Worm (Caenorhabditis elegans) whole organism, L2 larva: ENCODE data around the gene F22B8.7.

Source experiments
- F13H6.1 ChIP-seq: sonication (generic microtip); optimal IDR thresholded peaks from 2 replicates; lab custom pipeline; 2016; ENCODE audit warnings: missing genetic modification characterization, missing compliant biosample characterization
- R02D3.7 ChIP-seq: fragments of 150-350 bp; optimal IDR thresholded peaks from 2 replicates; lab custom pipeline; 2014; ENCODE audit warnings: missing biosample characterization, missing genetic modification characterization
- ama-1 ChIP-seq: fragments of 150-350 bp; optimal IDR thresholded peaks from 2 replicates; lab custom pipeline; 2018; ENCODE audit warnings: inconsistent platforms
- dmd-4 ChIP-seq: sonication (generic microtip); optimal IDR thresholded peaks from 2 replicates; lab custom pipeline; 2017; ENCODE audit warnings: missing biosample characterization, missing genetic modification characterization
- fos-1 ChIP-seq: fragments of 150-350 bp; optimal IDR thresholded peaks from 2 replicates; lab custom pipeline; 2014; ENCODE audit warnings: missing biosample characterization, missing genetic modification characterization
- lin-39 ChIP-seq: fragments of 150-350 bp; optimal IDR thresholded peaks from 2 replicates; lab custom pipeline; 2014; ENCODE audit warnings: missing biosample characterization, missing genetic modification reagents, missing genetic modification characterization
- mab-5 ChIP-seq: fragments of 150-350 bp; optimal IDR thresholded peaks from 2 replicates; lab custom pipeline; 2014; ENCODE audit warnings: missing biosample characterization, missing genetic modification characterization
- nhr-237 ChIP-seq: fragments of 150-350 bp; optimal IDR thresholded peaks from 2 replicates; lab custom pipeline; 2014; ENCODE audit warnings: missing biosample characterization, missing genetic modification characterization
- skn-1 ChIP-seq: sonication (generic microtip); optimal IDR thresholded peaks from 2 replicates; lab custom pipeline; 2017; ENCODE audit warnings: missing biosample characterization, missing genetic modification characterization
- snpc-4 ChIP-seq: fragments of 150-350 bp; optimal IDR thresholded peaks from 2 replicates; lab custom pipeline; 2014; ENCODE audit warnings: missing biosample characterization, missing genetic modification characterization
- unc-39 ChIP-seq: fragments of 150-350 bp; optimal IDR thresholded peaks from 2 replicates; lab custom pipeline; 2014; ENCODE audit warnings: missing biosample characterization, missing genetic modification characterization
- ztf-11 ChIP-seq: sonication (generic microtip); optimal IDR thresholded peaks from 2 replicates; lab custom pipeline; 2017; ENCODE audit warnings: missing biosample characterization, missing genetic modification characterization

DNA sequence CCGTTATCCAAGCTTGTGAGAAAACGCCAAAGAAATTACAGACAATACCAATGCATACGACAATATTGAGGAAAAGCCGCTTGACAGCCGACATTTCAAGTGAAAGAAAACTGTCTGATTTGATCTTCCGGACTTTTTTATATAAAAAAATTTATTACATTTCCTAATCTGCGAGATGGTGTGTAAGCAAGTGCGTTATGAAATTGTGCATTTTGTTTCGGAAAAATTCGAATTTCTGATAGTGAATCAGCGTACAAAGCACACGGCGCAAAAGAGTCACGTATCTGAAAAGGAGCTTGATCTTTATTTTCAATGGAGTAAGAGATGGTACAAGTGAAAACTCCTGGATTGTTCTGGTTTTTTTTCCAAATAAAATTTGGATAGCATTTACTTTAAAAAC, 46.7 kb downstream of the F22B8.7 start, which contains the start of gene clc-32:
- no peak for TF ChIP-seq lin-39 (tag; lab: Kevin White, UChicago)
- no peak for TF ChIP-seq ama-1 (lab: Kevin White, UChicago)
- TF ChIP-seq fos-1 (tag; lab: Kevin White, UChicago), result no peak
- TF ChIP-seq ztf-11, result no peak
- no peak for TF ChIP-seq unc-39 (tag; lab: Kevin White, UChicago)
- TF ChIP-seq mab-5 (tag; lab: Kevin White, UChicago), result no peak
- TF ChIP-seq nhr-237 (tag; lab: Kevin White, UChicago), result no peak
- TF ChIP-seq R02D3.7, result no peak
- TF ChIP-seq F13H6.1 (tag; lab: Kevin White, UChicago), result no peak
- no peak for TF ChIP-seq skn-1 (tag; lab: Kevin White, UChicago)
- no peak for TF ChIP-seq snpc-4 (tag; lab: Kevin White, UChicago)
- TF ChIP-seq dmd-4, result no peak
